Worm (Caenorhabditis elegans) whole organism, L1 larva: ENCODE measurements around the gene chil-1.

Experiments used
- C16A3.4 ChIP-seq: fragments of 150-350 bp; optimal IDR thresholded peaks from 2 replicates; lab custom pipeline; 2014; ENCODE audit warnings: missing biosample characterization, missing genetic modification characterization
- aly-2 ChIP-seq: fragments of 150-350 bp; optimal IDR thresholded peaks from 2 replicates; lab custom pipeline; 2014; ENCODE audit warnings: missing biosample characterization, missing genetic modification characterization
- ceh-82 ChIP-seq, 3 experiments: fragments of 150-350 bp in 1 of 3; sonication (generic microtip) in 2 of 3; optimal IDR thresholded peaks; 2 replicates each; lab custom pipeline; 2014 to 2017; ENCODE audit warnings: missing biosample characterization in 3 of 3, missing genetic modification characterization in 3 of 3
- ceh-88 ChIP-seq: fragments of 200-800 bp; sonication (Bioruptor generic); IDR thresholded peaks from 2 replicates; pipeline ENCODE4 v1.3.6; 2022; ENCODE audit warnings: missing genetic modification characterization, missing compliant biosample characterization
- ceh-90 ChIP-seq: sonication (generic microtip); optimal IDR thresholded peaks from 2 replicates; lab custom pipeline; 2016; ENCODE audit warnings: missing genetic modification characterization, missing compliant biosample characterization
- dpl-1 ChIP-seq, 3 experiments: fragments of 150-350 bp in 2 of 3; sonication (generic microtip) in 1 of 3; optimal IDR thresholded peaks; 2 replicates each; lab custom pipeline; 2014 to 2017; ENCODE audit warnings: missing biosample characterization in 3 of 3, missing genetic modification characterization in 3 of 3, missing genetic modification reagents in 3 of 3
- efl-1 ChIP-seq, 4 experiments: fragments of 150-350 bp; optimal IDR thresholded peaks in 3 of 4; peaks in 1 of 4; 1 replicate in 1 of 4; 2 replicates in 3 of 4; lab custom pipeline; 2014; ENCODE audit warnings: missing biosample characterization in 2 of 4, missing genetic modification characterization in 2 of 4, missing genetic modification reagents in 2 of 4
- efl-3 ChIP-seq: fragments of 200-800 bp; sonication (Bioruptor generic); optimal IDR thresholded peaks from 2 replicates; lab custom pipeline; 2018; ENCODE audit warnings: mild to moderate bottlenecking, missing genetic modification characterization, missing compliant biosample characterization
- egl-13 ChIP-seq: sonication (generic microtip); optimal IDR thresholded peaks from 2 replicates; lab custom pipeline; 2016; ENCODE audit warnings: missing genotype, missing genetic modification reagents, missing genetic modification characterization, missing compliant biosample characterization
- fkh-4 ChIP-seq: sonication (generic microtip); optimal IDR thresholded peaks from 2 replicates; lab custom pipeline; 2016; ENCODE audit warnings: missing compliant biosample characterization, missing genetic modification characterization, borderline replicate concordance
- fkh-8 ChIP-seq: sonication (generic microtip); optimal IDR thresholded peaks from 2 replicates; lab custom pipeline; 2016; ENCODE audit warnings: mild to moderate bottlenecking, missing genetic modification characterization, missing compliant biosample characterization
- grh-1 ChIP-seq: fragments of 200-800 bp; sonication (Bioruptor generic); IDR thresholded peaks from 2 replicates; pipeline ENCODE4 v1.3.6; 2022; ENCODE audit warnings: missing genetic modification reagents, missing genetic modification characterization, missing compliant biosample characterization
- hpl-2 ChIP-seq: fragments of 150-350 bp; optimal IDR thresholded peaks from 2 replicates; lab custom pipeline; 2014; ENCODE audit warnings: missing biosample characterization, missing genetic modification reagents, missing genetic modification characterization
- isw-1 ChIP-seq: fragments of 200-800 bp; sonication (Bioruptor generic); IDR thresholded peaks from 2 replicates; pipeline ENCODE4 v1.3.6; 2022; ENCODE audit warnings: missing genetic modification characterization, missing compliant biosample characterization
- lin-14 ChIP-seq: fragments of 200-800 bp; sonication (Bioruptor generic); optimal IDR thresholded peaks from 2 replicates; lab custom pipeline; 2018; ENCODE audit warnings: mild to moderate bottlenecking, missing genetic modification characterization, moderate library complexity, missing compliant biosample characterization
- mdl-1 ChIP-seq, 2 experiments: fragments of 150-350 bp; optimal IDR thresholded peaks; 2 replicates each; lab custom pipeline; 2014 to 2017; ENCODE audit warnings: missing biosample characterization in 2 of 2, missing genetic modification characterization in 2 of 2, inconsistent platforms in 1 of 2
- nhr-20 ChIP-seq: sonication (generic microtip); optimal IDR thresholded peaks from 2 replicates; lab custom pipeline; 2016; ENCODE audit warnings: mild to moderate bottlenecking, missing genetic modification characterization, missing compliant biosample characterization
- nhr-28 ChIP-seq: fragments of 150-350 bp; optimal IDR thresholded peaks from 2 replicates; lab custom pipeline; 2014; ENCODE audit warnings: missing biosample characterization, missing genetic modification characterization
- nhr-47 ChIP-seq: sonication (generic microtip); optimal IDR thresholded peaks from 2 replicates; lab custom pipeline; 2016; ENCODE audit warnings: mild to moderate bottlenecking, missing genetic modification characterization, moderate library complexity, missing compliant biosample characterization
- nhr-71 ChIP-seq: sonication (generic microtip); optimal IDR thresholded peaks from 2 replicates; lab custom pipeline; 2016; ENCODE audit warnings: mild to moderate bottlenecking, missing genetic modification characterization, moderate library complexity, missing compliant biosample characterization
- nhr-76 ChIP-seq: sonication (generic microtip); optimal IDR thresholded peaks from 2 replicates; lab custom pipeline; 2017; ENCODE audit warnings: missing biosample characterization, missing genetic modification characterization
- nhr-84 ChIP-seq: sonication (generic microtip); optimal IDR thresholded peaks from 2 replicates; lab custom pipeline; 2017; ENCODE audit warnings: missing biosample characterization, missing genetic modification characterization
- snu-23 ChIP-seq: sonication (generic microtip); optimal IDR thresholded peaks from 2 replicates; lab custom pipeline; 2016; ENCODE audit warnings: missing genetic modification characterization, missing compliant biosample characterization
- sptf-1 ChIP-seq: fragments of 150-350 bp; optimal IDR thresholded peaks from 2 replicates; lab custom pipeline; 2014; ENCODE audit warnings: missing biosample characterization, missing genetic modification characterization
- sup-37 ChIP-seq: fragments of 200-800 bp; sonication (Bioruptor generic); optimal IDR thresholded peaks from 2 replicates; lab custom pipeline; 2018; ENCODE audit warnings: mild to moderate bottlenecking, missing genetic modification characterization, missing compliant biosample characterization
- swsn-7 ChIP-seq: sonication (generic microtip); optimal IDR thresholded peaks from 2 replicates; lab custom pipeline; 2016; ENCODE audit warnings: missing genetic modification characterization, missing compliant biosample characterization
- tlp-1 ChIP-seq: fragments of 150-350 bp; optimal IDR thresholded peaks from 2 replicates; lab custom pipeline; 2014; ENCODE audit warnings: missing biosample characterization, missing genetic modification characterization
- unc-86 ChIP-seq: sonication (generic microtip); optimal IDR thresholded peaks from 2 replicates; lab custom pipeline; 2016; ENCODE audit warnings: missing genetic modification characterization, missing compliant biosample characterization
- zip-4 ChIP-seq: fragments of 200-800 bp; sonication (Bioruptor generic); optimal IDR thresholded peaks from 2 replicates; lab custom pipeline; 2018; ENCODE audit warnings: mild to moderate bottlenecking, missing genetic modification characterization, moderate library complexity, missing compliant biosample characterization
- ztf-11 ChIP-seq, 2 experiments: sonication (generic microtip); optimal IDR thresholded peaks; 2 replicates each; lab custom pipeline; 2016 to 2017; ENCODE audit warnings: missing genetic modification characterization in 2 of 2, missing biosample characterization in 1 of 2, missing compliant biosample characterization in 1 of 2

Gene chil-1

DNA sequence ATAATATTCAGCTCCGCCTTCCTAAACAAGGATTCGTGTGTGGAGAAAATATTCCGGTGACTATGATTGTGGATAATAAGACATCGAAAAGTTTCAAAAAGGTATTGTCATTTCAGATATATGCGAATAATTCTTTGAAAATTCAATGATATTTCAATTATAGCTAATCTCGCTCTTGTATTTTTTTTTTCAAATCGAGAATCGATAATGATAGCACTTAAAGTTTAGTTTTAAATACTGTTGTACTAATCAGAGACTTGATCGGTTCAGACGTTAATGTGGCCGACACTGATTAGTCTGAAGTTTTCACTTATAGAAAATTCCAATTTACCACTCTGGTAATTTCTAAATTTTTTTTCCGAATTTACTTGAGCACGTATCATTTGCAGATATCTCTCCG lies 30.3 kb downstream of the chil-1 start:
- TF ChIP-seq nhr-20 (tag; lab: Kevin White, UChicago) (no peak), egl-13 (tag; lab: Kevin White, UChicago) (no peak), swsn-7 (tag; lab: Kevin White, UChicago) (no peak), nhr-76 (no peak), snu-23 (GFP tag; lab: Kevin White, UChicago) (no peak), grh-1 (no peak), zip-4 (GFP tag; lab: Kevin White, UChicago) (no peak), tlp-1 (tag; lab: Kevin White, UChicago) (no peak), fkh-8 (tag; lab: Kevin White, UChicago) (no peak), isw-1 (no peak), lin-14 (GFP tag; lab: Kevin White, UChicago) (no peak), nhr-84 (no peak), dpl-1 (GFP tag; optimal IDR thresholded peaks at IDR 0.05; lab: Kevin White, UChicago) (no peak)

DNA sequence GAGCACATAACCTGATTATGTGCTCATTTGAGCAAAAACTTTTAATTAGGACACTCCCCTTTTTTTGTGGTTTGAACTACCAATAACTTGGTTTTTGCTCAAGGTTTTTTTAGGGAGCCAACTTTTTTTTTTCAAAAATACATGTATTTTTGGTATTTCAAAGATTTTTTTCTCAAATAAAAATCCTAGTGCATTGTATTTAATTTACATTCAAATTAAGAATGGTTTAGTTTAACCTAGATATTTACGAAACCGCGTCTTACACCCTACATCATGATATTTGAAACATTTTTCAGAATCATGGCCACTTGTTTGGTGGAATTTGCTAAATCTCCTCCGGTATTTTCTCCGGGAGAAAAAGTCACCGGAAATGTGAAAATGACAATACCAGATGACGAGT lies 31.4 kb downstream of the chil-1 start, which contains the start of gene arrd-5:
Gene arrd-5, plus strand, starts transcription at position 301 of the 400 bp plus-strand sequence.
- TF ChIP-seq dpl-1 (GFP tag; optimal IDR thresholded peaks at IDR 0.05; lab: Kevin White, UChicago) (no peak), swsn-7 (tag; lab: Kevin White, UChicago) (no peak), ceh-88 (no peak)

DNA sequence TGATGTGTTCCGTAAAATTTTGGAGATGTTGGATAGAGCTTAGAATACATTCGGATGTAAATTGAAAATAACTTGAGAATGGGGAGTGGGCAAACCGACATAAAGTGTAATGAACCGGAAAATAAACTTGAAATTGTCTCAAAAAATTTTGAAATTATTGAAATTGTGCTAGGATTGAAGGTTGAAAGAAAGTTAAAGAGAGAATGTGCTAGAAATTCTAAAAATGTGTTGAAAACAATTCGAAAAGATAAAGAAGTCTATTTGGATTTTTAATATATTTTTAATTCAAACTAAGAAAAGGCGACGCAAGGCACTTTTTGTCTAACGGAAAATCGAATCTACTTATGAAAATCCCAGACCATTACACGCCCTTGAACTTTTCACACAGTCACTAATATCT lies 32.4 kb downstream of the chil-1 start, which contains the start of gene ZK938.3:
Gene ZK938.3, minus strand, starts transcription at position 101 of the 400 bp plus-strand sequence.
- no peak for TF ChIP-seq zip-4 (GFP tag; lab: Kevin White, UChicago)
- TF ChIP-seq ceh-82 (tag; optimal IDR thresholded peaks at IDR 0.05; lab: Kevin White, UChicago), result no peak

DNA sequence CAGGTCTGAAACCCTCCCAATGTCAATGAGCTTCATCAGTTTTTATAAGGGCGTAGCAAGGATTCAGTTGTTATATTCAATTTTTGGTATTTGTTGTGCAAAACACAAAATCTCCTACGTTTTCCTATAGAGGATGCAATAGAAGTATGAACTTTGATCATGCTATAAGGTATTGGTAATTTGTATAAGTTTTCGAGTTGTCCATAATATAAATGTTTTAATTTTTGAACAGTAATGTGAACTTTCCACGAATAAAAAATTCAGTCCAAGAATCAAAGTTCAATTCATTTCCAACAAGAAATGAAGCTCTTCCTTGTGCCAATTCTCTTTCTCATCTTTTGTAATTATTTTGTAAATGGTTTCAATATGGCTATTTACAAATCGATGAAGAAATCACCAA lies 35.2 kb downstream of the chil-1 start, which contains the start of gene ZK938.12:
Gene ZK938.12, plus strand, starts transcription at position 301 of the 400 bp plus-strand sequence.
- TF ChIP-seq C16A3.4 (tag; lab: Kevin White, UChicago) (no peak), swsn-7 (tag; lab: Kevin White, UChicago) (no peak), ztf-11 (tag; optimal IDR thresholded peaks at IDR 0.05; lab: Kevin White, UChicago) (no peak), fkh-4 (tag; lab: Kevin White, UChicago) (no peak), fkh-8 (tag; lab: Kevin White, UChicago) (no peak), mdl-1 (tag; optimal IDR thresholded peaks at IDR 0.05; lab: Kevin White, UChicago) (no peak), nhr-71 (tag; lab: Kevin White, UChicago) (no peak), aly-2 (tag; lab: Kevin White, UChicago) (no peak), lin-14 (GFP tag; lab: Kevin White, UChicago) (no peak)

DNA sequence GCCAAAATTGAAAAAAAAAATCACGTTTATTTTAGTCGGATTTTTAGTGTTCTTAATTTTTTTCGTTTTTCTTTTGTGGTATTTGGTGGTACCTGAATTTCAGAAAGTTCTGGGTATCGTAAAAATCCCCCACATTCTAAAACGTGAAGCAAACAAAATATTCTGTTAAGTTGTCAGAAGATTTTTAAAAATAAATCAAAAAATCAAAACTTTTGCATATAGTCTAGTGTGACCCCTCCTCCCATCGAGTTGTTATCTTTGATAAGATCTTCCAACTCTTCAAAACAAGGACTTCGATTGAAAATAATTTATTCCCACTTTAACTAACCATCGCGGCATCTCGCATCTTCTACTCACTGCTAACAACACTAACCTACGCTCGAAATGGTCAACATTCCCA lies 37.2 kb downstream of the chil-1 start, which contains the start of gene ZK938.1:
Gene ZK938.1, plus strand, starts transcription at position 301 of the 400 bp plus-strand sequence.
- no peak for TF ChIP-seq unc-86 (tag; lab: Kevin White, UChicago)
- no peak for TF ChIP-seq efl-1 (optimal IDR thresholded peaks at IDR 0.05; lab: Kevin White, UChicago)
- peak in 1 of 2 experiments; percentile 25 for TF ChIP-seq efl-1 (GFP tag; optimal IDR thresholded peaks at IDR 0.05 in 1 of 2; lab: Kevin White, UChicago)

DNA sequence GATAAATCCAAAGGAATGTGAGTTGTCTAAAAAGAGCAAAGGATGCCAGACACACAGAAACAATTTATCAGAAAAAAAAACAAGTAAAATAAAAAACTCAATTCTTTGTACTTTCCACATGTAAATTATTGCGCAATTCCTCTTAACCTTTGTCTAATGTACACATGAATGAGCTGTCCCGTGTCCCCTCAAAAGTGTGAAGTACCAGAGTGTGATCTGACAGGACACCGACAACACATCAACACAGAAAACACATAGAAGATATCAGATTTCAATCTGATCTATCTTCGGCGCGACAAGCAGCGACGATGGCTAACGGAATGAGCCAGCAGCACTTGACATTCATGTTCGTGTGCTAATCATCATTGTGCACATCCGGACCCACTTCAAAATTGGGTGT lies 37.8 kb downstream of the chil-1 start:
- no peak for TF ChIP-seq nhr-20 (tag; lab: Kevin White, UChicago)
- TF ChIP-seq hpl-2 (GFP tag; lab: Kevin White, UChicago), result no peak
- TF ChIP-seq nhr-28 (tag; lab: Kevin White, UChicago), result no peak
- no peak for TF ChIP-seq sup-37
- TF ChIP-seq ceh-90 (tag; lab: Kevin White, UChicago), result no peak
- TF ChIP-seq sptf-1 (tag; lab: Kevin White, UChicago), result no peak
- TF ChIP-seq nhr-47 (tag; lab: Kevin White, UChicago), result no peak
- no peak for TF ChIP-seq efl-3 (GFP tag; lab: Kevin White, UChicago)
